Fruit fly (Drosophila melanogaster): ENCODE data around the gene CG3108.

Gene CG3108

DNA sequence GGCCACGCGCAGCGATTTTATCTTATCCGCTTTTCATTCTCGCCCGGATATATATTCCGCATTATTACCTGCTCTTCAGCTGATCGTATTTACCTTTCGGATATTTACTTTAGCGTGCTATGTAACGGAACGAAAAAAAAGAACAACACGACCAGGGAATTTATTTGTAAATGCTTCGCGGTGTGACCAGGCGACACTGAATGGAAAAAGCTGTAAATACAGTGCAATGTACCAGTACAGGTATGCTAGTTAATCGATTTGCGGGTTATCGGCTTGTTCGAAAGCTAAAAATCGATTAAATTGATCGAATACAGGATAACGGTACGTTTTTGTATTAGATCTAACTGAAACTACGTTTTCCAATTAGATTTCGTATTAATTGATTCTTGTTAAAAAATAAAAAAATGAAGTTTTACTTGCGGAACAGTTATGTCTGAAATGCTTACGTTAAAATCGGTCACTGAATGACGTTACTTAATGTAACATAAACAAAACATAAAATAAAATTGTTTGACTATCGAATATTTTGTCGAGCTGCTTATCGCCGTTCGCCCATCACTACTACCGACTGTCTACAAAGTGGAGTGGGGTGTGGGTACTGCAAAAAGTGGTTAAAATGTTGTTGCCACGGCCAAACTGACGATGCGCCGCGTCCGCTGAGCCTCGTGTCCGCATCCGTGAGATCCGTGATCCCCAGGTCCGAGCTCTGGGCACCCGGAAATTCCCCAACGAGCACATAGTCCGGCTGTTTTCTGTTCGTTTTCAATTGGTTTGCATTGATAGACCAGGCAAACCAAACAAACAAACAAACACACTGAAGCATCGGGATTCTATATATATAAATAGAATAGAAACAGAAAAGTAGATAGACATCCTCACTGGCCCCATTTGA lies 17.2 kb downstream of the CG3108 start, which contains the start of the genes MAPk-Ak2 and CG42699 (continued):
- TF ChIP-seq C15 (GFP tag; IDR thresholded peaks at IDR 0.05) = no peak
- TF ChIP-seq CG1529 (GFP tag; optimal IDR thresholded peaks at IDR 0.05) = peak; percentile 82
- TF ChIP-seq MESR4 (GFP tag; optimal IDR thresholded peaks at IDR 0.05) = peak; percentile 76
- TF ChIP-seq CG12942 (GFP tag; optimal IDR thresholded peaks at IDR 0.05) = peak; percentile 77
- TF ChIP-seq CG12299 (tag; optimal IDR thresholded peaks at IDR 0.05) = peak; percentile 86
- TF ChIP-seq Dip3 (GFP tag; optimal IDR thresholded peaks at IDR 0.05) = peak; percentile 52
- TF ChIP-seq CkIIα-i1 (GFP tag; IDR thresholded peaks at IDR 0.05) = no peak
- peak; percentile 54 for TF ChIP-seq tap (tag; optimal IDR thresholded peaks at IDR 0.05)
- TF ChIP-seq Ssrp (tag; optimal IDR thresholded peaks at IDR 0.05) = no peak
- peak; percentile 77; the same call in 1 of the 3 replicates for TF ChIP-seq CG34422 (GFP tag; IDR thresholded peaks at IDR 0.05)
- TF ChIP-seq dysf (GFP tag; IDR thresholded peaks at IDR 0.05) = peak; percentile 31; the same call in 1 of the 3 replicates
- TF ChIP-seq lilli (GFP tag; optimal IDR thresholded peaks at IDR 0.05) = peak; percentile 67
- peak; percentile 83 for TF ChIP-seq CG9727 (GFP tag; optimal IDR thresholded peaks at IDR 0.05)
- peak; percentile 78 for TF ChIP-seq CG10209 (GFP tag; optimal IDR thresholded peaks at IDR 0.05)
- TF ChIP-seq Dfd (GFP tag; optimal IDR thresholded peaks at IDR 0.05) = no peak
- TF ChIP-seq Hr39 (optimal IDR thresholded peaks at IDR 0.05) = no peak
- peak; percentile 74 for TF ChIP-seq sr (GFP tag; IDR thresholded peaks at IDR 0.05)
- TF ChIP-seq sim (GFP tag; IDR thresholded peaks at IDR 0.05) = peak; percentile 69; the same call in 1 of the 2 replicates
- peak; percentile 71 for TF ChIP-seq CG31365 (tag; optimal IDR thresholded peaks at IDR 0.05)

DNA sequence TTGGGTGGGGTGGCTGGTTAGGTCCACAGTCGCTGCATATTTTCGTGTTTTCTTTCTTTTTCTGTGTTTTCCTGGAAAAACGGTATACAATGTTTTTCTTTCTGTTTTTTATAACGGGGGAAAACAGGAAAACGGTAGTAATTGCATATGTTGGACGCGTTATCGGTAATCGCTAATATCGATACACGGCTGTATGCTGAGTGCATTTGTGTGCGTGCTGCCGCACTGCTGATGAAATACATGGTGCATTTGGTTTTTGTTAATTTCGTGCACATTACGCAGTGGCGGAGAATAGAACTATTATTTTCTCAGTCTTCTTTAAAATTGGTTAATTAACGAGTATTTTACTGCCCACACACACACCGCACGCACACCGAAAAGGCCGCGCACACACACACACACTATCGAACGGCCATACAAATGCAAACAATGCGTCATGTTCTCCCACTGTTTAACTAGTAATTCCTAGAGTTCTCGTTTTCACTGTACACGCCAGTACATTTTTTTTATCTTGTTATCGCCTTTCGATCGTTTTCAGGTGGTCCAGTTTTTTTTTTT lies 17.9 kb downstream of the CG3108 start:
- peak; percentile 44; the same call in 1 of the 3 replicates for TF ChIP-seq CG6791 (GFP tag; IDR thresholded peaks at IDR 0.05; ENCODE audit: partially characterized antibody)
- TF ChIP-seq croc (GFP tag; conservative IDR thresholded peaks at IDR 0.05) = no peak
- no peak for TF ChIP-seq Hand (GFP tag; optimal IDR thresholded peaks at IDR 0.05)
- peak; percentile 17 for TF ChIP-seq CG10979 (tag; optimal IDR thresholded peaks at IDR 0.05)
- peak; percentile 20; the same call in 1 of the 2 replicates for TF ChIP-seq amos (GFP tag; IDR thresholded peaks at IDR 0.05; ENCODE audit: partially characterized antibody)
- peak; percentile 92 for TF ChIP-seq cg (GFP tag; optimal IDR thresholded peaks at IDR 0.05)
- no peak for TF ChIP-seq twi (tag; optimal IDR thresholded peaks at IDR 0.05)
- no peak for TF ChIP-seq gcm (GFP tag; optimal IDR thresholded peaks at IDR 0.05)
- TF ChIP-seq Doc3 (GFP tag; IDR thresholded peaks at IDR 0.05; ENCODE audit: partially characterized antibody) = 0 out of 3 replicates have a peak, but pooled peaks have one; percentile 15
- TF ChIP-seq Scr (GFP tag; IDR thresholded peaks at IDR 0.05; ENCODE audit: partially characterized antibody) = peak; percentile 18
- TF ChIP-seq Opbp (GFP tag; IDR thresholded peaks at IDR 0.05; ENCODE audit: partially characterized antibody) = peak; percentile 54; the same call in 1 of the 3 replicates
- 0 out of 3 replicates have a peak, but pooled peaks have one; percentile 15 for TF ChIP-seq zen2 (GFP tag; IDR thresholded peaks at IDR 0.05; ENCODE audit: partially characterized antibody)
- no peak for TF ChIP-seq Kr (GFP tag; optimal IDR thresholded peaks at IDR 0.05)
- 0 out of 4 replicates have a peak, but pooled peaks have one; percentile 47 for TF ChIP-seq chinmo (GFP tag; IDR thresholded peaks at IDR 0.05; ENCODE audit: partially characterized antibody)
- peak; percentile 18; the same call in 1 of the 3 replicates for TF ChIP-seq CG34224 (GFP tag; IDR thresholded peaks at IDR 0.05; ENCODE audit: partially characterized antibody)
- peak; percentile 16 for TF ChIP-seq BEAF-32 (GFP tag; optimal IDR thresholded peaks at IDR 0.05)
- TF ChIP-seq Dref (GFP tag; IDR thresholded peaks at IDR 0.05) = peak; percentile 55
- TF ChIP-seq hbn (GFP tag; IDR thresholded peaks at IDR 0.05; ENCODE audit: partially characterized antibody) = 0 out of 2 replicates have a peak, but pooled peaks have one; percentile 19
- peak; percentile 61 for TF ChIP-seq CG8478 (optimal IDR thresholded peaks at IDR 0.05)
- no peak for TF ChIP-seq CG33557 (GFP tag; optimal IDR thresholded peaks at IDR 0.05)
- TF ChIP-seq CG10543 (GFP tag; optimal IDR thresholded peaks at IDR 0.05) = no peak
- no peak for TF ChIP-seq CG11247 (GFP tag; IDR thresholded peaks at IDR 0.05)
- peak; percentile 19; the same call in 1 of the 3 replicates for TF ChIP-seq HLH4C (GFP tag; IDR thresholded peaks at IDR 0.05; ENCODE audit: partially characterized antibody)
- TF ChIP-seq caup (GFP tag; optimal IDR thresholded peaks at IDR 0.05; ENCODE audit: severe bottlenecking) = no peak
- no peak for TF ChIP-seq B-H2 (GFP tag; optimal IDR thresholded peaks at IDR 0.05)
- peak; percentile 65 for TF ChIP-seq CG10147 (GFP tag; optimal IDR thresholded peaks at IDR 0.05)
- no peak for TF ChIP-seq CG18476 (GFP tag; optimal IDR thresholded peaks at IDR 0.05)

All from whole organism, embryonic.